Fruit fly (Drosophila melanogaster): Measurements from ENCODE around the gene Eig71Ef.

DNA sequence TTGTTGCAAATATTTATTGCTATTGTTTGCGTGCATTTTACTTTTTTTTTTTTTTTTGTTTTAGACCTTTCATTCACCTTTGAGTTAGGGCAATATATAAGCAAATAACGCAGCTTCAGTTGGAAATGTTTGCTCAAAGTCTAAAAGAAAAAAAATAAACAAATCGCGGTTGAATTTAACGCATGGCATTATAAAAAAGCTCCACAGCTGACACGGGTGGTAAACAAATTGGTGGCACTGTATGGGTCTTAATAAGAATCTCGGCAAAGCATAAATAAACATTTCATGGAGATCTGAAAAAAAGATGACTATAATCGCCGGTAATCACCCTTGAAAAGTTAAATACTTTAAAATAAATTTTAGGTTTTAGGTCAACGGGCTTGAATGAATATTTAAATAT is 37.2 kb upstream of the Eig71Ef start:
- no peak for TF ChIP-seq CG8478 (optimal IDR thresholded peaks at IDR 0.05)
- no peak for TF ChIP-seq CTCF (optimal IDR thresholded peaks at IDR 0.05)

All from S2 (cell line).